Worm (Caenorhabditis elegans) whole organism, L3 larva: ENCODE measurements around the gene F59B1.6.

Experiments used
- ama-1 ChIP-seq: fragments of 150-350 bp; optimal IDR thresholded peaks from 2 replicates; lab custom pipeline; 2018
- nhr-11 ChIP-seq: fragments of 150-350 bp; optimal IDR thresholded peaks from 2 replicates; lab custom pipeline; 2014; ENCODE audit warnings: missing biosample characterization, missing genetic modification characterization
- nhr-25 ChIP-seq: sonication (generic microtip); optimal IDR thresholded peaks from 2 replicates; lab custom pipeline; 2017; ENCODE audit warnings: missing biosample characterization, missing genetic modification characterization
- unc-39 ChIP-seq: sonication (generic microtip); optimal IDR thresholded peaks from 4 replicates; lab custom pipeline; 2017; ENCODE audit warnings: missing biosample characterization, missing genetic modification characterization

ce11 chrV:3631591-3631990 lies at the start of gene F59B1.6:
- no peak for TF ChIP-seq unc-39 (tag; lab: Kevin White, UChicago)
- no peak for TF ChIP-seq nhr-25 (tag; lab: Kevin White, UChicago)
- TF ChIP-seq ama-1 (lab: Kevin White, UChicago): no peak
- no peak for TF ChIP-seq nhr-11 (tag; lab: Kevin White, UChicago)
